Worm (Caenorhabditis elegans) whole organism, L3 larva: ENCODE results near the gene F32D8.14.
A peak's percentile ranks its signal among the peaks of the same experiment; 100 is the strongest.

ENCODE experiments used
- R02D3.7 ChIP-seq: fragments of 150-350 bp; optimal IDR thresholded peaks from 2 replicates; lab custom pipeline; 2014; ENCODE audit warnings: missing biosample characterization, missing genetic modification characterization
- ZK546.5 ChIP-seq: sonication (generic microtip); optimal IDR thresholded peaks from 2 replicates; lab custom pipeline; 2017; ENCODE audit warnings: missing biosample characterization, missing genetic modification characterization
- aly-2 ChIP-seq: fragments of 150-350 bp; optimal IDR thresholded peaks from 2 replicates; lab custom pipeline; 2014; ENCODE audit warnings: missing biosample characterization, missing genetic modification characterization
- ama-1 ChIP-seq: fragments of 150-350 bp; optimal IDR thresholded peaks from 2 replicates; lab custom pipeline; 2018
- ceh-16 ChIP-seq: sonication (generic microtip); optimal IDR thresholded peaks from 2 replicates; lab custom pipeline; 2017; ENCODE audit warnings: missing biosample characterization, missing genetic modification characterization
- ceh-28 ChIP-seq: fragments of 150-350 bp; optimal IDR thresholded peaks from 2 replicates; lab custom pipeline; 2014; ENCODE audit warnings: missing biosample characterization, missing genetic modification reagents, missing genetic modification characterization
- ceh-82 ChIP-seq: fragments of 150-350 bp; optimal IDR thresholded peaks from 2 replicates; lab custom pipeline; 2014; ENCODE audit warnings: missing biosample characterization, missing genetic modification characterization
- ceh-9 ChIP-seq: sonication (generic microtip); optimal IDR thresholded peaks from 2 replicates; lab custom pipeline; 2018; ENCODE audit warnings: missing biosample characterization, missing genetic modification characterization
- daf-12 ChIP-seq: fragments of 150-350 bp; optimal IDR thresholded peaks from 2 replicates; lab custom pipeline; 2014; ENCODE audit warnings: missing biosample characterization, missing genetic modification reagents, missing genetic modification characterization
- egl-5 ChIP-seq: fragments of 150-350 bp; optimal IDR thresholded peaks from 2 replicates; lab custom pipeline; 2017; ENCODE audit warnings: missing biosample characterization, missing genetic modification reagents, missing genetic modification characterization, inconsistent platforms
- elt-1 ChIP-seq: fragments of 150-350 bp; optimal IDR thresholded peaks from 2 replicates; lab custom pipeline; 2014; ENCODE audit warnings: missing biosample characterization, missing genetic modification characterization
- elt-2 ChIP-seq: sonication (generic microtip); optimal IDR thresholded peaks from 2 replicates; lab custom pipeline; 2016; ENCODE audit warnings: missing genetic modification reagents, mild to moderate bottlenecking, missing genetic modification characterization, missing compliant biosample characterization
- eor-1 ChIP-seq, 2 experiments: fragments of 150-350 bp; optimal IDR thresholded peaks; 2 replicates each; lab custom pipeline; 2014 to 2018; ENCODE audit warnings: missing biosample characterization in 2 of 2, missing genetic modification characterization in 2 of 2
- fkh-10 ChIP-seq: sonication (generic microtip); optimal IDR thresholded peaks from 2 replicates; lab custom pipeline; 2017; ENCODE audit warnings: missing biosample characterization, missing genetic modification reagents, missing genetic modification characterization
- fos-1 ChIP-seq: fragments of 150-350 bp; optimal IDR thresholded peaks from 2 replicates; lab custom pipeline; 2014; ENCODE audit warnings: missing biosample characterization, missing genetic modification characterization
- hmg-11 ChIP-seq: sonication (generic microtip); optimal IDR thresholded peaks from 2 replicates; lab custom pipeline; 2016; ENCODE audit warnings: missing genetic modification characterization, missing compliant biosample characterization
- jun-1 ChIP-seq: fragments of 150-350 bp; optimal IDR thresholded peaks from 2 replicates; lab custom pipeline; 2014; ENCODE audit warnings: missing biosample characterization, missing genetic modification reagents, missing genetic modification characterization
- lin-15B ChIP-seq: fragments of 150-350 bp; optimal IDR thresholded peaks from 2 replicates; lab custom pipeline; 2014; ENCODE audit warnings: missing biosample characterization, missing genetic modification characterization
- lin-39 ChIP-seq: fragments of 150-350 bp; optimal IDR thresholded peaks from 2 replicates; lab custom pipeline; 2018; ENCODE audit warnings: missing biosample characterization, missing genetic modification reagents, missing genetic modification characterization
- lsy-12 ChIP-seq: sonication (generic microtip); optimal IDR thresholded peaks from 2 replicates; lab custom pipeline; 2016; ENCODE audit warnings: mild to moderate bottlenecking, missing genetic modification characterization, missing compliant biosample characterization
- mdl-1 ChIP-seq: fragments of 150-350 bp; optimal IDR thresholded peaks from 2 replicates; lab custom pipeline; 2014; ENCODE audit warnings: missing biosample characterization, missing genetic modification characterization
- nfya-1 ChIP-seq: sonication (generic microtip); optimal IDR thresholded peaks from 2 replicates; lab custom pipeline; 2017; ENCODE audit warnings: missing genetic modification characterization, mild to moderate bottlenecking, missing compliant biosample characterization, antibody characterized with exemption, moderate library complexity; ENCODE audit not compliant: insufficient read depth
- nhr-11 ChIP-seq: fragments of 150-350 bp; optimal IDR thresholded peaks from 2 replicates; lab custom pipeline; 2014; ENCODE audit warnings: missing biosample characterization, missing genetic modification characterization
- nhr-23 ChIP-seq: fragments of 150-350 bp; optimal IDR thresholded peaks from 2 replicates; lab custom pipeline; 2014; ENCODE audit warnings: missing biosample characterization, missing genetic modification reagents, missing genetic modification characterization
- nhr-237 ChIP-seq: fragments of 150-350 bp; optimal IDR thresholded peaks from 2 replicates; lab custom pipeline; 2014; ENCODE audit warnings: missing biosample characterization, missing genetic modification characterization
- nhr-25 ChIP-seq: sonication (generic microtip); optimal IDR thresholded peaks from 2 replicates; lab custom pipeline; 2017; ENCODE audit warnings: missing biosample characterization, missing genetic modification characterization
- nhr-28 ChIP-seq: fragments of 150-350 bp; optimal IDR thresholded peaks from 2 replicates; lab custom pipeline; 2014; ENCODE audit warnings: missing biosample characterization, missing genetic modification characterization
- nhr-43 ChIP-seq: sonication (generic microtip); optimal IDR thresholded peaks from 2 replicates; lab custom pipeline; 2016; ENCODE audit warnings: mild to moderate bottlenecking, missing genetic modification characterization, missing compliant biosample characterization; ENCODE audit not compliant: poor library complexity, severe bottlenecking
- nhr-67 ChIP-seq: fragments of 150-350 bp; optimal IDR thresholded peaks from 2 replicates; lab custom pipeline; 2014; ENCODE audit warnings: missing biosample characterization, missing genetic modification characterization
- nhr-77 ChIP-seq: fragments of 150-350 bp; optimal IDR thresholded peaks from 2 replicates; lab custom pipeline; 2014; ENCODE audit warnings: missing biosample characterization, missing genetic modification characterization
- pha-4 ChIP-seq: fragments of 150-350 bp; optimal IDR thresholded peaks from 2 replicates; lab custom pipeline; 2014; ENCODE audit warnings: missing biosample characterization, missing genetic modification reagents, missing genetic modification characterization
- pqm-1 ChIP-seq: fragments of 150-350 bp; optimal IDR thresholded peaks from 2 replicates; lab custom pipeline; 2017; ENCODE audit warnings: missing biosample characterization, missing genetic modification characterization, inconsistent platforms
- skn-1 ChIP-seq: fragments of 150-350 bp; optimal IDR thresholded peaks from 2 replicates; lab custom pipeline; 2014; ENCODE audit warnings: missing biosample characterization, missing genetic modification characterization
- snpc-4 ChIP-seq: fragments of 150-350 bp; optimal IDR thresholded peaks from 2 replicates; lab custom pipeline; 2014; ENCODE audit warnings: missing biosample characterization, missing genetic modification characterization
- unc-62 ChIP-seq: fragments of 150-350 bp; sonication (generic microtip); optimal IDR thresholded peaks from 4 replicates; lab custom pipeline; 2014; ENCODE audit warnings: missing biosample characterization, missing genetic modification reagents, missing genetic modification characterization
- zag-1 ChIP-seq: fragments of 150-350 bp; optimal IDR thresholded peaks from 2 replicates; lab custom pipeline; 2014; ENCODE audit warnings: missing biosample characterization, missing genetic modification characterization
- ztf-11 ChIP-seq: fragments of 150-350 bp; optimal IDR thresholded peaks from 2 replicates; lab custom pipeline; 2014; ENCODE audit warnings: missing biosample characterization, missing genetic modification characterization
- ztf-4 ChIP-seq: fragments of 150-350 bp; optimal IDR thresholded peaks from 2 replicates; lab custom pipeline; 2014; ENCODE audit warnings: missing biosample characterization, missing genetic modification characterization

The F32D8.14 gene

ce11 chrV:10894601-10895000, at the start of gene F32D8.14, which contains the start of gene F32D8.5:
Gene F32D8.14, minus strand, starts transcription at chrV:10894788.
Gene F32D8.5, plus strand, starts transcription at chrV:10894800.
- TF ChIP-seq skn-1 (tag; lab: Kevin White, UChicago) (peak; percentile 50), ztf-11 (tag; lab: Kevin White, UChicago) (no peak), lin-39 (tag; lab: Kevin White, UChicago) (peak; percentile 90), nhr-28 (tag; lab: Kevin White, UChicago) (no peak), ceh-82 (peak; percentile 5), nhr-23 (tag; lab: Kevin White, UChicago) (peak; percentile 91), ztf-4 (tag; lab: Kevin White, UChicago) (peak; percentile 53), fos-1 (no peak), ceh-9 (tag; lab: Kevin White, UChicago) (no peak), R02D3.7 (tag; lab: Kevin White, UChicago) (peak; percentile 41), ama-1 (lab: Kevin White, UChicago) (peak; percentile 19), egl-5 (tag; lab: Kevin White, UChicago) (peak; percentile 79), mdl-1 (tag; lab: Kevin White, UChicago) (no peak), pha-4 (peak; percentile 81), pqm-1 (tag; lab: Kevin White, UChicago) (peak; percentile 40), snpc-4 (tag; lab: Kevin White, UChicago) (peak; percentile 88), unc-62 (GFP tag; lab: Kevin White, UChicago) (no peak), lsy-12 (tag; lab: Kevin White, UChicago) (peak; percentile 50), ceh-16 (tag; lab: Kevin White, UChicago) (no peak), ZK546.5 (peak; percentile 42), ceh-28 (tag; lab: Kevin White, UChicago) (peak; percentile 51), elt-1 (tag; lab: Kevin White, UChicago) (peak; percentile 65), nhr-25 (tag; lab: Kevin White, UChicago) (peak; percentile 88), lin-15B (tag; lab: Kevin White, UChicago) (peak; percentile 92), nhr-43 (tag; lab: Kevin White, UChicago) (peak; percentile 93), nhr-67 (tag; lab: Kevin White, UChicago) (no peak), hmg-11 (tag; lab: Kevin White, UChicago) (peak; percentile 53), zag-1 (tag; lab: Kevin White, UChicago) (no peak), nhr-11 (no peak), elt-2 (peak; percentile 42), nfya-1 (tag; lab: Kevin White, UChicago) (peak; percentile 81)
- TF ChIP-seq, all 47 proteins: peak for 21

- no peak for TF ChIP-seq ztf-4 (tag; lab: Kevin White, UChicago)
- no peak for TF ChIP-seq nhr-23 (tag; lab: Kevin White, UChicago)
- no peak for TF ChIP-seq daf-12
- TF ChIP-seq skn-1 (tag; lab: Kevin White, UChicago): no peak
- TF ChIP-seq ceh-9 (tag; lab: Kevin White, UChicago): no peak
Measured at ce11 chrV:10942161-10942560, 47.6 kb upstream of the F32D8.14 start, which contains the start of gene zip-9. Gene zip-9, plus strand, starts transcription at chrV:10942461.

DNA sequence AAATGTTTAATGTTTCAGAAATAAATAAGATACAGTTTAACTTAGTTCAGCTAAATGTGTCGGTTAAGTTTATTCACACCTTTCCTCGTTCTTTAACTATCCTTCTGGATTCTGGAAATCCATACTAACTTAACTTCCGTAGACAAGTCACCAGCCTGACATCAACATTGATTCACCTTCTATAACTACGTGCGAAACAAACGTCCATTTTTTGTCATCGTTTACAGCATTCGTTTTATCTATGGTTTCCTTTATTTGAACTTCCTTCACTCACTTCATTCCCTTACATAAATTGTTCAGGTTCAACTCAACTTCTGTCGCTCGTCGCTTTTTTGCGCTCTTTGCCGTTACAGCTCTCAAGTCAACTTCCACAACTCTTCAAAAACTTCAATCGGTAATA, 46.6 kb upstream of the F32D8.14 start, which contains the start of gene F17C11.26:
TSS of gene F17C11.26 (plus strand) at position 301 of the 400 bp plus-strand sequence.
- TF ChIP-seq aly-2 (tag; lab: Kevin White, UChicago) (no peak), ceh-16 (tag; lab: Kevin White, UChicago) (no peak), skn-1 (tag; lab: Kevin White, UChicago) (no peak), ztf-11 (tag; lab: Kevin White, UChicago) (no peak), lsy-12 (tag; lab: Kevin White, UChicago) (no peak), fkh-10 (GFP tag; lab: Kevin White, UChicago) (no peak), eor-1 (tag; optimal IDR thresholded peaks at IDR 0.05; lab: Kevin White, UChicago) (no peak), R02D3.7 (tag; lab: Kevin White, UChicago) (no peak), nhr-43 (tag; lab: Kevin White, UChicago) (no peak), nhr-23 (tag; lab: Kevin White, UChicago) (no peak), jun-1 (tag; lab: Kevin White, UChicago) (no peak), nhr-77 (tag; lab: Kevin White, UChicago) (no peak), nhr-237 (tag; lab: Kevin White, UChicago) (no peak), elt-1 (tag; lab: Kevin White, UChicago) (no peak), lin-15B (tag; lab: Kevin White, UChicago) (no peak), ceh-28 (tag; lab: Kevin White, UChicago) (no peak)
